Worm (Caenorhabditis elegans) whole organism, L4 larva: ENCODE data around the gene srb-13.

ENCODE experiments used
- D1046.2 ChIP-seq: fragments of 200-800 bp; sonication (Bioruptor generic); IDR thresholded peaks from 2 replicates; pipeline ENCODE4 v1.3.6; 2022; ENCODE audit warnings: missing genetic modification characterization, missing compliant biosample characterization
- F26F4.8 ChIP-seq: fragments of 200-800 bp; sonication (Bioruptor generic); conservative IDR thresholded peaks from 2 replicates; pipeline ENCODE4 v1.3.6; 2022; ENCODE audit warnings: missing genetic modification characterization, missing compliant biosample characterization
- F37D6.2 ChIP-seq: sonication (generic microtip); optimal IDR thresholded peaks from 2 replicates; lab custom pipeline; 2016; ENCODE audit warnings: mild to moderate bottlenecking, missing genetic modification characterization, missing compliant biosample characterization
- R02D3.7 ChIP-seq: fragments of 150-350 bp; sonication (generic microtip); optimal IDR thresholded peaks from 3 replicates; lab custom pipeline; 2014; ENCODE audit warnings: missing biosample characterization, missing genetic modification characterization
- T20F7.1 ChIP-seq: fragments of 200-800 bp; sonication (Bioruptor generic); optimal IDR thresholded peaks from 2 replicates; lab custom pipeline; 2018; ENCODE audit warnings: mild to moderate bottlenecking, missing genetic modification characterization, missing compliant biosample characterization
- T26A8.4 ChIP-seq: fragments of 200-800 bp; sonication (Bioruptor generic); IDR thresholded peaks from 2 replicates; pipeline ENCODE4 v1.3.6; 2022; ENCODE audit warnings: missing genetic modification characterization, missing compliant biosample characterization
- Y105C5A.15 ChIP-seq: fragments of 200-800 bp; sonication (Bioruptor generic); IDR thresholded peaks from 2 replicates; pipeline ENCODE4 v1.3.6; 2022; ENCODE audit warnings: missing genetic modification characterization, missing compliant biosample characterization
- Y75B8A.6 ChIP-seq: fragments of 200-800 bp; sonication (Bioruptor generic); IDR thresholded peaks from 2 replicates; pipeline ENCODE4 v1.3.6; 2022; ENCODE audit warnings: missing genetic modification reagents, missing genetic modification characterization, missing compliant biosample characterization
- ZK546.5 ChIP-seq, 2 experiments: sonication (generic microtip); optimal IDR thresholded peaks; 2 replicates each; lab custom pipeline; 2017; ENCODE audit warnings: missing biosample characterization in 2 of 2, missing genetic modification characterization in 2 of 2
- aha-1 ChIP-seq: fragments of 150-350 bp; peaks from one replicate; lab custom pipeline; 2014; ENCODE audit warnings: missing biosample characterization, missing genetic modification characterization
- arid-1 ChIP-seq: fragments of 200-800 bp; sonication (Bioruptor generic); conservative IDR thresholded peaks from 2 replicates; pipeline ENCODE4 v1.3.6; 2022; ENCODE audit warnings: missing genetic modification reagents, missing genetic modification characterization, missing compliant biosample characterization
- attf-4 ChIP-seq: sonication (generic microtip); optimal IDR thresholded peaks from 3 replicates; lab custom pipeline; 2017; ENCODE audit warnings: missing biosample characterization, missing genetic modification characterization
- ceh-20 ChIP-seq: fragments of 200-800 bp; sonication (Bioruptor generic); IDR thresholded peaks from 2 replicates; pipeline ENCODE4 v1.3.6; 2022; ENCODE audit warnings: missing genetic modification reagents, missing genetic modification characterization, missing compliant biosample characterization
- ceh-28 ChIP-seq: fragments of 150-350 bp; optimal IDR thresholded peaks from 2 replicates; lab custom pipeline; 2014; ENCODE audit warnings: missing biosample characterization, missing genetic modification reagents, missing genetic modification characterization
- ceh-32 ChIP-seq: sonication (generic microtip); optimal IDR thresholded peaks from 2 replicates; lab custom pipeline; 2016; ENCODE audit warnings: mild to moderate bottlenecking, missing genetic modification characterization, missing compliant biosample characterization; ENCODE audit not compliant: poor library complexity
- ces-1 ChIP-seq: fragments of 150-350 bp; sonication (generic microtip); optimal IDR thresholded peaks from 4 replicates; lab custom pipeline; 2014; ENCODE audit warnings: missing biosample characterization, missing genetic modification reagents, missing genetic modification characterization
- ctbp-1 ChIP-seq: fragments of 200-800 bp; sonication (Bioruptor generic); IDR thresholded peaks from 2 replicates; pipeline ENCODE4 v1.3.6; 2022; ENCODE audit warnings: missing genetic modification reagents, missing genetic modification characterization, missing compliant biosample characterization
- daf-12 ChIP-seq: fragments of 150-350 bp; optimal IDR thresholded peaks from 2 replicates; lab custom pipeline; 2014; ENCODE audit warnings: missing biosample characterization, missing genetic modification reagents, missing genetic modification characterization
- daf-16 ChIP-seq, 3 experiments: sonication (generic microtip); optimal IDR thresholded peaks; 2 replicates each; lab custom pipeline; 2016 to 2017; ENCODE audit warnings: missing genetic modification characterization in 3 of 3, missing genetic modification reagents in 3 of 3, mild to moderate bottlenecking in 2 of 3, missing compliant biosample characterization in 2 of 3, missing biosample characterization in 1 of 3, moderate library complexity in 1 of 3
- daf-19 ChIP-seq: fragments of 200-800 bp; sonication (Bioruptor generic); conservative IDR thresholded peaks from 2 replicates; pipeline ENCODE4 v1.3.6; 2022; ENCODE audit warnings: missing genetic modification characterization, missing compliant biosample characterization
- daf-8 ChIP-seq: fragments of 200-800 bp; sonication (Bioruptor generic); IDR thresholded peaks from 2 replicates; pipeline ENCODE4 v1.3.6; 2022; ENCODE audit warnings: missing genetic modification characterization, missing compliant biosample characterization
- dpl-1 ChIP-seq: fragments of 150-350 bp; optimal IDR thresholded peaks from 2 replicates; lab custom pipeline; 2014; ENCODE audit warnings: missing biosample characterization, missing genetic modification reagents, missing genetic modification characterization
- duxl-1 ChIP-seq: sonication (generic microtip); optimal IDR thresholded peaks from 2 replicates; lab custom pipeline; 2016; ENCODE audit warnings: mild to moderate bottlenecking, missing genetic modification characterization, moderate library complexity, missing compliant biosample characterization; ENCODE audit not compliant: poor library complexity
- dve-1 ChIP-seq: sonication (generic microtip); optimal IDR thresholded peaks from 2 replicates; lab custom pipeline; 2017; ENCODE audit warnings: antibody characterized with exemption, mild to moderate bottlenecking, missing genetic modification characterization, missing compliant biosample characterization; ENCODE audit not compliant: insufficient read depth
- egl-43 ChIP-seq: fragments of 200-800 bp; sonication (Bioruptor generic); IDR thresholded peaks from 2 replicates; pipeline ENCODE4 v1.3.6; 2022; ENCODE audit warnings: missing genetic modification reagents, missing genetic modification characterization, missing compliant biosample characterization
- fos-1 ChIP-seq: fragments of 150-350 bp; optimal IDR thresholded peaks from 2 replicates; lab custom pipeline; 2014; ENCODE audit warnings: missing biosample characterization, missing genetic modification characterization
- hif-1 ChIP-seq, 2 experiments: sonication (generic microtip); optimal IDR thresholded peaks; 2 replicates each; lab custom pipeline; 2016 to 2017; ENCODE audit warnings: missing compliant biosample characterization in 2 of 2, missing genetic modification characterization in 2 of 2, missing genetic modification reagents in 2 of 2, missing genotype in 2 of 2, mild to moderate bottlenecking in 1 of 2
- lim-7 ChIP-seq: fragments of 200-800 bp; sonication (Bioruptor generic); IDR thresholded peaks from 2 replicates; pipeline ENCODE4 v1.3.6; 2022; ENCODE audit warnings: missing genetic modification characterization, missing compliant biosample characterization
- lin-13 ChIP-seq: fragments of 150-350 bp; optimal IDR thresholded peaks from 2 replicates; lab custom pipeline; 2014; ENCODE audit warnings: missing biosample characterization, missing genetic modification reagents, missing genetic modification characterization
- lin-38 ChIP-seq: fragments of 200-800 bp; sonication (Bioruptor generic); IDR thresholded peaks from 2 replicates; pipeline ENCODE4 v1.3.6; 2022; ENCODE audit warnings: missing genetic modification reagents, missing genetic modification characterization, missing compliant biosample characterization
- lin-39 ChIP-seq: fragments of 150-350 bp; optimal IDR thresholded peaks from 2 replicates; lab custom pipeline; 2014; ENCODE audit warnings: missing biosample characterization, missing genetic modification reagents, missing genetic modification characterization
- lsy-2 ChIP-seq, 2 experiments: fragments of 150-350 bp in 1 of 2; sonication (generic microtip) in 1 of 2; optimal IDR thresholded peaks; 2 replicates each; lab custom pipeline; 2014 to 2017; ENCODE audit warnings: missing biosample characterization in 2 of 2, missing genetic modification characterization in 2 of 2
- mep-1 ChIP-seq: fragments of 150-350 bp; sonication (generic microtip); optimal IDR thresholded peaks from 3 replicates; lab custom pipeline; 2014; ENCODE audit warnings: missing biosample characterization, missing genetic modification characterization
- mxl-3 ChIP-seq: fragments of 200-800 bp; sonication (Bioruptor generic); optimal IDR thresholded peaks from 2 replicates; lab custom pipeline; 2018; ENCODE audit warnings: mild to moderate bottlenecking, missing genetic modification characterization, missing compliant biosample characterization
- nhr-41 ChIP-seq: fragments of 200-800 bp; sonication (Bioruptor generic); IDR thresholded peaks from 2 replicates; pipeline ENCODE4 v1.3.6; 2022; ENCODE audit warnings: missing genetic modification reagents, missing genetic modification characterization, missing compliant biosample characterization
- nhr-42 ChIP-seq: fragments of 200-800 bp; sonication (Bioruptor generic); IDR thresholded peaks from 2 replicates; pipeline ENCODE4 v1.3.6; 2022; ENCODE audit warnings: missing genetic modification characterization, missing compliant biosample characterization
- nhr-76 ChIP-seq: fragments of 150-350 bp; optimal IDR thresholded peaks from 2 replicates; lab custom pipeline; 2014; ENCODE audit warnings: missing biosample characterization, missing genetic modification characterization
- saeg-2 ChIP-seq: fragments of 200-800 bp; sonication (Bioruptor generic); IDR thresholded peaks from 2 replicates; pipeline ENCODE4 v1.3.6; 2022; ENCODE audit warnings: missing genetic modification reagents, missing genetic modification characterization, missing compliant biosample characterization
- sdz-12 ChIP-seq: fragments of 200-800 bp; sonication (Bioruptor generic); optimal IDR thresholded peaks from 2 replicates; lab custom pipeline; 2018; ENCODE audit warnings: mild to moderate bottlenecking, missing genetic modification characterization, missing compliant biosample characterization
- set-16 ChIP-seq: fragments of 200-800 bp; sonication (Bioruptor generic); IDR thresholded peaks from 2 replicates; pipeline ENCODE4 v1.3.6; 2022; ENCODE audit warnings: missing genetic modification reagents, missing genetic modification characterization, missing compliant biosample characterization
- tra-1 ChIP-seq: fragments of 200-800 bp; sonication (Bioruptor generic); IDR thresholded peaks from 2 replicates; pipeline ENCODE4 v1.3.6; 2022; ENCODE audit warnings: missing genetic modification reagents, missing genetic modification characterization, missing compliant biosample characterization
- unc-62 ChIP-seq, 3 experiments: fragments of 150-350 bp in 1 of 3; sonication (generic microtip); optimal IDR thresholded peaks in 2 of 3; peaks in 1 of 3; 1 replicate in 1 of 3; 2 replicates in 2 of 3; lab custom pipeline; 2014 to 2017; ENCODE audit warnings: missing biosample characterization in 3 of 3, missing genetic modification characterization in 3 of 3, missing genetic modification reagents in 3 of 3, missing genotype in 1 of 3
- vab-7 ChIP-seq: fragments of 200-800 bp; sonication (Bioruptor generic); IDR thresholded peaks from 2 replicates; pipeline ENCODE4 v1.3.6; 2022; ENCODE audit warnings: missing genetic modification reagents, missing genetic modification characterization, missing compliant biosample characterization
- zfp-3 ChIP-seq: fragments of 200-800 bp; sonication (Bioruptor generic); conservative IDR thresholded peaks from 2 replicates; pipeline ENCODE4 v1.3.6; 2022; ENCODE audit warnings: missing genetic modification reagents, missing genetic modification characterization, missing compliant biosample characterization
- zip-11 ChIP-seq: fragments of 200-800 bp; sonication (Bioruptor generic); IDR thresholded peaks from 2 replicates; pipeline ENCODE4 v1.3.6; 2022; ENCODE audit warnings: missing genetic modification characterization, missing compliant biosample characterization

Gene srb-13

ce11 chrII:5181497-5181896 is 24.1 kb upstream of the srb-13 start (continued):
- TF ChIP-seq ZK546.5 (tag; optimal IDR thresholded peaks at IDR 0.05; lab: Kevin White, UChicago) (no peak), egl-43 (GFP tag; lab: Robert Waterston, UW) (peak; percentile 78), T20F7.1 (peak; percentile 7), sdz-12 (GFP tag; lab: Kevin White, UChicago) (no peak), ces-1 (peak; percentile 60), mxl-3 (GFP tag; lab: Kevin White, UChicago) (peak; percentile 89), ceh-28 (tag; lab: Kevin White, UChicago) (no peak), D1046.2 (0 out of 2 replicates have a peak, but pooled peaks have one; percentile 4), lin-38 (GFP tag; lab: Robert Waterston, UW) (peak; percentile 48), vab-7 (GFP tag; lab: Robert Waterston, UW) (peak; percentile 56), hif-1 (tag; optimal IDR thresholded peaks at IDR 0.05; lab: Kevin White, UChicago) (peak in 1 of 2 experiments; percentile 58), lin-13 (GFP tag; lab: Kevin White, UChicago) (peak; percentile 21), aha-1 (peak; percentile 98), daf-8 (no peak), R02D3.7 (tag; lab: Kevin White, UChicago) (no peak), fos-1 (tag; lab: Kevin White, UChicago) (no peak), dpl-1 (peak; percentile 31), tra-1 (GFP tag; lab: Robert Waterston, UW) (peak; percentile 45), zfp-3 (GFP tag; lab: Robert Waterston, UW) (0 out of 2 replicates have a peak, but pooled peaks have one; percentile 47), F26F4.8 (GFP tag; lab: Robert Waterston, UW) (no peak), mep-1 (peak; percentile 78), nhr-76 (tag; lab: Kevin White, UChicago) (no peak), lim-7 (no peak), daf-19 (GFP tag; lab: Robert Waterston, UW) (no peak), daf-12 (tag; lab: Kevin White, UChicago) (no peak), unc-62 (GFP tag; optimal IDR thresholded peaks at IDR 0.05 in 1 of 2; lab: Kevin White, UChicago) (peak in 1 of 2 experiments; percentile 48), unc-62 (tag; optimal IDR thresholded peaks at IDR 0.05; lab: Kevin White, UChicago) (no peak), attf-4 (tag; lab: Kevin White, UChicago) (no peak), lsy-2 (tag; optimal IDR thresholded peaks at IDR 0.05; lab: Kevin White, UChicago) (peak; percentile 39 to 73), dve-1 (tag; lab: Kevin White, UChicago) (peak; percentile 56), arid-1 (GFP tag; lab: Robert Waterston, UW) (no peak), duxl-1 (tag; lab: Kevin White, UChicago) (no peak), nhr-41 (GFP tag; lab: Robert Waterston, UW) (no peak), ctbp-1 (peak; percentile 88), zip-11 (no peak), nhr-42 (GFP tag; lab: Robert Waterston, UW) (no peak), set-16 (GFP tag; lab: Robert Waterston, UW) (peak; percentile 59; the same call in 1 of the 2 replicates), ceh-20 (GFP tag; lab: Robert Waterston, UW) (peak; percentile 67; the same call in 1 of the 2 replicates)
- TF ChIP-seq, all 104 proteins: peak for 38

ce11 chrII:5180272-5180671 is 22.8 kb upstream of the srb-13 start:
- TF ChIP-seq aha-1 (peak; percentile 86), lin-39 (tag; lab: Kevin White, UChicago) (no peak)

- peak; percentile 40 for TF ChIP-seq sdz-12 (GFP tag; lab: Kevin White, UChicago)
- TF ChIP-seq saeg-2 (GFP tag; lab: Robert Waterston, UW) = 0 out of 2 replicates have a peak, but pooled peaks have one; percentile 21
- TF ChIP-seq F37D6.2 (tag; lab: Kevin White, UChicago) = no peak
- peak; percentile 56 for TF ChIP-seq T26A8.4 (GFP tag; lab: Robert Waterston, UW)
- TF ChIP-seq Y75B8A.6 (GFP tag; lab: Robert Waterston, UW) = 0 out of 2 replicates have a peak, but pooled peaks have one; percentile 12
- no peak for TF ChIP-seq zip-11
- TF ChIP-seq lsy-2 (tag; optimal IDR thresholded peaks at IDR 0.05; lab: Kevin White, UChicago) = peak in 1 of 2 experiments; percentile 11
- TF ChIP-seq ceh-20 (GFP tag; lab: Robert Waterston, UW) = no peak
- TF ChIP-seq ceh-32 (tag; lab: Kevin White, UChicago) = no peak
- no peak for TF ChIP-seq Y105C5A.15 (GFP tag; lab: Robert Waterston, UW)
- TF ChIP-seq daf-16 (GFP tag; optimal IDR thresholded peaks at IDR 0.05; lab: Kevin White, UChicago) = no peak
- TF ChIP-seq daf-16 (tag; optimal IDR thresholded peaks at IDR 0.05; lab: Kevin White, UChicago) = no peak
Observed at ce11 chrII:5178609-5179008, 21.2 kb upstream of the srb-13 start.
